Worm (Caenorhabditis elegans): ENCODE measurements around the gene F55E10.1.

The F55E10.1 gene

ce11 chrX:8341675-8342074, at the start of gene F55E10.1:
Gene F55E10.1 (plus strand): TSS chrX:8341975.
- no peak for TF ChIP-seq fkh-8 (tag; optimal IDR thresholded peaks at IDR 0.05)
- TF ChIP-seq ama-1 (optimal IDR thresholded peaks at IDR 0.05) = no peak
- TF ChIP-seq nhr-90 (tag; optimal IDR thresholded peaks at IDR 0.05; ENCODE audit: poor library complexity) = no peak
- no peak for TF ChIP-seq irx-1 (tag; optimal IDR thresholded peaks at IDR 0.05)
- TF ChIP-seq mab-9 (GFP tag; IDR thresholded peaks at IDR 0.05) = no peak
- no peak for TF ChIP-seq nhr-237 (tag; optimal IDR thresholded peaks at IDR 0.05)
- TF ChIP-seq ces-1 (GFP tag; optimal IDR thresholded peaks at IDR 0.05) = no peak
- no peak for TF ChIP-seq vab-15 (tag; optimal IDR thresholded peaks at IDR 0.05)
- TF ChIP-seq sptf-1 (tag; optimal IDR thresholded peaks at IDR 0.05) = no peak
- no peak for TF ChIP-seq snpc-4 (tag; optimal IDR thresholded peaks at IDR 0.05)
- no peak for TF ChIP-seq nhr-12 (tag; optimal IDR thresholded peaks at IDR 0.05)
- no peak for TF ChIP-seq ceh-63 (GFP tag; optimal IDR thresholded peaks at IDR 0.05)

ce11 chrX:8294586-8294985, 47.2 kb upstream of the F55E10.1 start, which contains the start of gene R09F10.3:
Gene R09F10.3 (plus strand): TSS chrX:8294625.
- TF ChIP-seq nhr-19 (GFP tag; conservative IDR thresholded peaks at IDR 0.05) (no peak), sptf-1 (tag; optimal IDR thresholded peaks at IDR 0.05) (no peak), pax-3 (tag; optimal IDR thresholded peaks at IDR 0.05) (no peak), nhr-28 (tag; optimal IDR thresholded peaks at IDR 0.05) (no peak), nhr-76 (tag; optimal IDR thresholded peaks at IDR 0.05) (no peak), mab-9 (GFP tag; IDR thresholded peaks at IDR 0.05) (no peak), aha-1 (tag; optimal IDR thresholded peaks at IDR 0.05) (no peak), nhr-20 (tag; optimal IDR thresholded peaks at IDR 0.05) (no peak), pag-3 (tag; optimal IDR thresholded peaks at IDR 0.05; ENCODE audit: borderline replicate concordance, insufficient read depth) (no peak), dpl-1 (GFP tag; optimal IDR thresholded peaks at IDR 0.05) (no peak), rnt-1 (tag; optimal IDR thresholded peaks at IDR 0.05) (no peak), fkh-10 (GFP tag; optimal IDR thresholded peaks at IDR 0.05) (no peak), unc-30 (tag; optimal IDR thresholded peaks at IDR 0.05) (no peak), nhr-71 (tag; optimal IDR thresholded peaks at IDR 0.05) (no peak), tlp-1 (tag; optimal IDR thresholded peaks at IDR 0.05) (no peak), swsn-7 (tag; optimal IDR thresholded peaks at IDR 0.05) (no peak), snpc-4 (tag; optimal IDR thresholded peaks at IDR 0.05) (no peak), egl-13 (tag; optimal IDR thresholded peaks at IDR 0.05) (no peak), snu-23 (GFP tag; optimal IDR thresholded peaks at IDR 0.05) (no peak)

- no peak for TF ChIP-seq mdl-1 (tag; optimal IDR thresholded peaks at IDR 0.05)
- no peak for TF ChIP-seq nhr-28 (tag; optimal IDR thresholded peaks at IDR 0.05)
- no peak for TF ChIP-seq mef-2 (tag; optimal IDR thresholded peaks at IDR 0.05)
- TF ChIP-seq irx-1 (tag; optimal IDR thresholded peaks at IDR 0.05) = no peak
- TF ChIP-seq lin-15B (tag; optimal IDR thresholded peaks at IDR 0.05) = no peak
- TF ChIP-seq sox-4 (tag; optimal IDR thresholded peaks at IDR 0.05) = no peak
- TF ChIP-seq ceh-82 (tag; optimal IDR thresholded peaks at IDR 0.05) = no peak
- no peak for TF ChIP-seq lsy-2 (tag; optimal IDR thresholded peaks at IDR 0.05)
- no peak for TF ChIP-seq ztf-4 (tag; optimal IDR thresholded peaks at IDR 0.05)
- no peak for TF ChIP-seq hlh-17 (GFP tag; optimal IDR thresholded peaks at IDR 0.05; ENCODE audit: borderline replicate concordance)
- no peak for TF ChIP-seq ztf-11 (tag; optimal IDR thresholded peaks at IDR 0.05)
- TF ChIP-seq xbp-1 (tag; optimal IDR thresholded peaks at IDR 0.05) = no peak
- TF ChIP-seq nhr-77 (tag; optimal IDR thresholded peaks at IDR 0.05) = no peak
- no peak for TF ChIP-seq nhr-12 (tag; optimal IDR thresholded peaks at IDR 0.05)
- TF ChIP-seq unc-30 (tag; optimal IDR thresholded peaks at IDR 0.05) = no peak
- no peak for TF ChIP-seq vab-15 (tag; optimal IDR thresholded peaks at IDR 0.05)
- TF ChIP-seq lin-39 (tag; optimal IDR thresholded peaks at IDR 0.05) = no peak
- TF ChIP-seq unc-86 (tag; optimal IDR thresholded peaks at IDR 0.05) = no peak
- TF ChIP-seq Y116A8C.19 (tag; optimal IDR thresholded peaks at IDR 0.05; ENCODE audit: borderline replicate concordance) = no peak
These were observed 44.4 kb upstream of the F55E10.1 start for ce11 chrX:8297333-8297732.

Data from whole organism, L1 larva.